Fruit fly (Drosophila melanogaster): ENCODE measurements around the gene Rpp30.

DNA sequence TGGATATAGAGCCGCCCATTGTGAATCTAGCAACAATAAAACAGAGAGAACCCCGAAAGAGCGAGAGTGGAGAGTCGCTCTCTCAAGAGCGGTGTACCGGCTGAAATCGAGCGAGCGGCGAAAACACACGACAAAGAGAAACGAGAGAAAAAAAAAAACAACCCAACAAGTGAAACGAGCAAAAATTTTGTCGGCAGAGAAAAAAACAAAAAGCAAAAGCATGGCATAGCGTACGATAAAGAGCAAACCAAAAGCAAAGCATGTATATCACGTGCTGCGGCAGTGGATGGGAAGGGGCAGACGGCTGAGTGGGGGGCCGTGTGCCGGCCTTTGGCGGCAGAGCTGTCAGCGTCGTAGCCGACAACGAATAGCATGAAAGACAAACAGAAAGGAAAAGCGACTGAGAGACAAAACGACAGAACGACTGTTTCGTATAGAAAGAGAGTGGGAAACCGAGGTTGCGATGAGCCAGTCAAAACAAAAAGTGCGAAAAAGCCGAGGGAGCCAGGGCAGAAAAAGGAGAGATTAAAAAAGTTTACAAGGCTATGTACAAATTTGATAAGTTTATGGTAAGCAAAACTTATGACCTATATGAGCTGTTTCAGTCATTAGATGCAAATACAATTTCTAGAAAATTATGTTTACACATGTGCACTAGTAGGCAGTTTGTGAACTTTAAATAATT is 5.4 kb downstream of the Rpp30 start:
- no peak for TF ChIP-seq Sin3A (optimal IDR thresholded peaks at IDR 0.05)
- no peak for TF ChIP-seq insv (optimal IDR thresholded peaks at IDR 0.05)
- no peak for TF ChIP-seq h (optimal IDR thresholded peaks at IDR 0.05)

Measured in Kc167 (cell line).